Fruit fly (Drosophila melanogaster): ENCODE data around the gene CG5653.
A peak's percentile ranks its signal among the peaks of the same experiment; 100 is the strongest.

Gene CG5653

dm6 chr3L:8997686-8998239 is 31.6 kb upstream of the CG5653 start, which contains the start of the genes smg and CG5087:
Gene smg, minus strand, starts transcription at chr3L:8997989.
Gene CG5087, plus strand, starts transcription at chr3L:8998184.
- TF ChIP-seq Pif1A (GFP tag; optimal IDR thresholded peaks at IDR 0.05) (no peak), CG12605 (GFP tag; IDR thresholded peaks at IDR 0.05) (no peak), CG8159 (tag; optimal IDR thresholded peaks at IDR 0.05) (no peak), Snoo (tag; optimal IDR thresholded peaks at IDR 0.05) (no peak), gl (tag; optimal IDR thresholded peaks at IDR 0.05) (no peak), Ets98B (GFP tag; IDR thresholded peaks at IDR 0.05) (no peak; the same call in 1 of the 2 replicates), fd96Ca (GFP tag; IDR thresholded peaks at IDR 0.05) (no peak), rn (GFP tag; IDR thresholded peaks at IDR 0.05) (0 out of 2 replicates have a peak, but pooled peaks have one; percentile 10), CG9948 (tag; optimal IDR thresholded peaks at IDR 0.05) (no peak), Pif1B (GFP tag; optimal IDR thresholded peaks at IDR 0.05) (no peak), CG8301 (tag; optimal IDR thresholded peaks at IDR 0.05) (no peak), CG32121 (GFP tag; IDR thresholded peaks at IDR 0.05) (peak; percentile 22; the same call in 1 of the 2 replicates), D1 (tag; optimal IDR thresholded peaks at IDR 0.05) (no peak)

- no peak for TF ChIP-seq Pif1A (GFP tag; optimal IDR thresholded peaks at IDR 0.05)
- TF ChIP-seq fd96Ca (GFP tag; IDR thresholded peaks at IDR 0.05) = no peak
- peak; percentile 85 for TF ChIP-seq CG13204 (GFP tag; optimal IDR thresholded peaks at IDR 0.05)
- TF ChIP-seq EcR (GFP tag; optimal IDR thresholded peaks at IDR 0.05) = peak; percentile 23
- TF ChIP-seq CG32121 (GFP tag; IDR thresholded peaks at IDR 0.05) = peak; percentile 22; the same call in 1 of the 2 replicates
- TF ChIP-seq Ets98B (GFP tag; IDR thresholded peaks at IDR 0.05) = peak; percentile 43; the same call in 1 of the 2 replicates
Observed at dm6 chr3L:8996899-8997685, 30.9 kb upstream of the CG5653 start.

dm6 chr3L:8996173-8996767 is 30.1 kb upstream of the CG5653 start:
- TF ChIP-seq gl (tag; optimal IDR thresholded peaks at IDR 0.05) = no peak
- peak; percentile 58 for TF ChIP-seq CG9948 (tag; optimal IDR thresholded peaks at IDR 0.05)
- peak; percentile 92 for TF ChIP-seq CG12605 (GFP tag; IDR thresholded peaks at IDR 0.05)
- TF ChIP-seq Pif1B (GFP tag; optimal IDR thresholded peaks at IDR 0.05) = no peak
- peak; percentile 31 for TF ChIP-seq CG34367 (tag; optimal IDR thresholded peaks at IDR 0.05)
- TF ChIP-seq D1 (tag; optimal IDR thresholded peaks at IDR 0.05) = no peak
- TF ChIP-seq CG10348 (GFP tag; IDR thresholded peaks at IDR 0.05) = peak; percentile 67
- peak; percentile 79 for TF ChIP-seq rn (GFP tag; IDR thresholded peaks at IDR 0.05)
- peak; percentile 74 for TF ChIP-seq CG17806 (tag; optimal IDR thresholded peaks at IDR 0.05)
- TF ChIP-seq fd96Ca (GFP tag; IDR thresholded peaks at IDR 0.05) = peak; percentile 79; the same call in 2 of the 3 replicates
- TF ChIP-seq CG32121 (GFP tag; IDR thresholded peaks at IDR 0.05) = peak; percentile 95
- TF ChIP-seq CG8159 (tag; optimal IDR thresholded peaks at IDR 0.05) = no peak
- peak; percentile 94 for TF ChIP-seq CG4496 (GFP tag; IDR thresholded peaks at IDR 0.05)
- TF ChIP-seq CG8301 (tag; optimal IDR thresholded peaks at IDR 0.05) = peak; percentile 92
- TF ChIP-seq EcR (GFP tag; optimal IDR thresholded peaks at IDR 0.05) = no peak
- peak; percentile 58 for TF ChIP-seq CG15710 (tag; optimal IDR thresholded peaks at IDR 0.05)
- no peak for TF ChIP-seq Pif1A (GFP tag; optimal IDR thresholded peaks at IDR 0.05)
- TF ChIP-seq Snoo (tag; optimal IDR thresholded peaks at IDR 0.05) = peak; percentile 79
- TF ChIP-seq CG13204 (GFP tag; optimal IDR thresholded peaks at IDR 0.05) = no peak
- TF ChIP-seq CG14655 (GFP tag; optimal IDR thresholded peaks at IDR 0.05) = no peak
- TF ChIP-seq Ets98B (GFP tag; IDR thresholded peaks at IDR 0.05) = peak; percentile 97

- no peak for TF ChIP-seq Snoo (tag; optimal IDR thresholded peaks at IDR 0.05)
- TF ChIP-seq CG32121 (GFP tag; IDR thresholded peaks at IDR 0.05) = no peak
- no peak for TF ChIP-seq CG15710 (tag; optimal IDR thresholded peaks at IDR 0.05)
- no peak for TF ChIP-seq CG34367 (tag; optimal IDR thresholded peaks at IDR 0.05)
- TF ChIP-seq CG4496 (GFP tag; IDR thresholded peaks at IDR 0.05) = no peak
- TF ChIP-seq CG14655 (GFP tag; optimal IDR thresholded peaks at IDR 0.05) = no peak
Observed at dm6 chr3L:8990128-8990527, 24.0 kb upstream of the CG5653 start, which contains the start of gene CG5280. Gene CG5280, minus strand, starts transcription at chr3L:8990228.

- no peak for TF ChIP-seq EcR (GFP tag; optimal IDR thresholded peaks at IDR 0.05)
- TF ChIP-seq CG15710 (tag; optimal IDR thresholded peaks at IDR 0.05) = no peak
- TF ChIP-seq CG4496 (GFP tag; IDR thresholded peaks at IDR 0.05) = no peak
- no peak for TF ChIP-seq Ets98B (GFP tag; IDR thresholded peaks at IDR 0.05)
- TF ChIP-seq Snoo (tag; optimal IDR thresholded peaks at IDR 0.05) = no peak
- no peak for TF ChIP-seq Pif1B (GFP tag; optimal IDR thresholded peaks at IDR 0.05)
- TF ChIP-seq CG8159 (tag; optimal IDR thresholded peaks at IDR 0.05) = no peak
- no peak for TF ChIP-seq rn (GFP tag; IDR thresholded peaks at IDR 0.05)
- TF ChIP-seq CG34367 (tag; optimal IDR thresholded peaks at IDR 0.05) = no peak
- no peak for TF ChIP-seq D1 (tag; optimal IDR thresholded peaks at IDR 0.05)
- TF ChIP-seq CG12605 (GFP tag; IDR thresholded peaks at IDR 0.05) = no peak
- TF ChIP-seq CG8301 (tag; optimal IDR thresholded peaks at IDR 0.05) = no peak
- TF ChIP-seq CG14655 (GFP tag; optimal IDR thresholded peaks at IDR 0.05) = no peak
Observed at dm6 chr3L:8986582-8986981, 20.4 kb upstream of the CG5653 start, which contains the start of gene CG5068. Gene CG5068, plus strand, starts transcription at chr3L:8986710.
